Worm (Caenorhabditis elegans) whole organism, mixed stage, embryonic: ENCODE results near the gene fbxa-104.

ENCODE experiments used
- M03D4.4 ChIP-seq: sonication (generic microtip); optimal IDR thresholded peaks from 2 replicates; lab custom pipeline; 2017; ENCODE audit warnings: mild to moderate bottlenecking, missing genetic modification characterization, missing compliant biosample characterization
- blmp-1 ChIP-seq: fragments of 150-350 bp; optimal IDR thresholded peaks from 2 replicates; lab custom pipeline; 2014; ENCODE audit warnings: missing biosample characterization, missing genetic modification characterization
- ceh-39 ChIP-seq: fragments of 150-350 bp; optimal IDR thresholded peaks from 2 replicates; lab custom pipeline; 2014; ENCODE audit warnings: missing biosample characterization, missing genetic modification characterization
- ceh-83 ChIP-seq: fragments of 200-800 bp; sonication (Bioruptor generic); optimal IDR thresholded peaks from 2 replicates; lab custom pipeline; 2018; ENCODE audit warnings: mild to moderate bottlenecking, missing genetic modification characterization, missing compliant biosample characterization
- cnd-1 ChIP-seq: fragments of 200-800 bp; sonication (Bioruptor generic); optimal IDR thresholded peaks from 2 replicates; lab custom pipeline; 2018; ENCODE audit warnings: mild to moderate bottlenecking, missing genetic modification characterization, missing compliant biosample characterization
- elt-3 ChIP-seq: fragments of 150-350 bp; optimal IDR thresholded peaks from 2 replicates; lab custom pipeline; 2014; ENCODE audit warnings: missing biosample characterization, missing genetic modification characterization
- flh-1 ChIP-seq: fragments of 200-800 bp; sonication (Bioruptor generic); optimal IDR thresholded peaks from 2 replicates; lab custom pipeline; 2018; ENCODE audit warnings: mild to moderate bottlenecking, missing genetic modification characterization, moderate library complexity, missing compliant biosample characterization
- ham-2 ChIP-seq: fragments of 200-800 bp; sonication (Bioruptor generic); optimal IDR thresholded peaks from 2 replicates; lab custom pipeline; 2018; ENCODE audit warnings: mild to moderate bottlenecking, missing genetic modification characterization, missing compliant biosample characterization
- hlh-1 ChIP-seq: fragments of 150-350 bp; optimal IDR thresholded peaks from 2 replicates; lab custom pipeline; 2014; ENCODE audit warnings: missing biosample characterization, missing genetic modification reagents, missing genetic modification characterization
- lin-13 ChIP-seq: fragments of 150-350 bp; optimal IDR thresholded peaks from 2 replicates; lab custom pipeline; 2014; ENCODE audit warnings: missing biosample characterization, missing genetic modification characterization
- lin-32 ChIP-seq: fragments of 200-800 bp; sonication (Bioruptor generic); optimal IDR thresholded peaks from 2 replicates; lab custom pipeline; 2018; ENCODE audit warnings: mild to moderate bottlenecking, missing genetic modification characterization, missing compliant biosample characterization
- lsy-2 ChIP-seq: fragments of 150-350 bp; optimal IDR thresholded peaks from 2 replicates; lab custom pipeline; 2014; ENCODE audit warnings: missing biosample characterization, missing genetic modification characterization
- mab-5 ChIP-seq: fragments of 150-350 bp; optimal IDR thresholded peaks from 2 replicates; lab custom pipeline; 2014; ENCODE audit warnings: missing biosample characterization, missing genetic modification characterization
- nhr-12 ChIP-seq: fragments of 150-350 bp; optimal IDR thresholded peaks from 2 replicates; lab custom pipeline; 2014; ENCODE audit warnings: missing biosample characterization, missing genetic modification characterization
- nhr-2 ChIP-seq: fragments of 150-350 bp; optimal IDR thresholded peaks from 2 replicates; lab custom pipeline; 2014; ENCODE audit warnings: missing biosample characterization, missing genetic modification characterization
- nhr-237 ChIP-seq: fragments of 150-350 bp; optimal IDR thresholded peaks from 2 replicates; lab custom pipeline; 2014; ENCODE audit warnings: missing biosample characterization, missing genetic modification characterization
- nhr-28 ChIP-seq: fragments of 150-350 bp; optimal IDR thresholded peaks from 2 replicates; lab custom pipeline; 2014; ENCODE audit warnings: missing biosample characterization, missing genetic modification characterization
- pha-4 ChIP-seq: fragments of 150-350 bp; optimal IDR thresholded peaks from 2 replicates; lab custom pipeline; 2018; ENCODE audit warnings: missing biosample characterization, missing genetic modification reagents, missing genetic modification characterization
- sem-2 ChIP-seq: fragments of 200-800 bp; sonication (Bioruptor generic); optimal IDR thresholded peaks from 2 replicates; lab custom pipeline; 2018; ENCODE audit warnings: mild to moderate bottlenecking, missing genetic modification characterization, missing compliant biosample characterization
- snpc-4 ChIP-seq: fragments of 150-350 bp; optimal IDR thresholded peaks from 2 replicates; lab custom pipeline; 2014; ENCODE audit warnings: missing biosample characterization, missing genetic modification characterization
- sptf-1 ChIP-seq: sonication (generic microtip); optimal IDR thresholded peaks from 2 replicates; lab custom pipeline; 2017; ENCODE audit warnings: mild to moderate bottlenecking, missing genetic modification characterization, moderate library complexity, missing compliant biosample characterization
- tbx-8 ChIP-seq: fragments of 200-800 bp; sonication (Bioruptor generic); optimal IDR thresholded peaks from 2 replicates; lab custom pipeline; 2018; ENCODE audit warnings: mild to moderate bottlenecking, missing genetic modification characterization, moderate library complexity, missing compliant biosample characterization
- unc-120 ChIP-seq: sonication (generic microtip); optimal IDR thresholded peaks from 2 replicates; lab custom pipeline; 2017; ENCODE audit warnings: missing genetic modification characterization, missing compliant biosample characterization; ENCODE audit not compliant: poor library complexity, severe bottlenecking
- zip-8 ChIP-seq: fragments of 150-350 bp; optimal IDR thresholded peaks from 2 replicates; lab custom pipeline; 2014; ENCODE audit warnings: missing biosample characterization, missing genetic modification characterization
- ztf-11 ChIP-seq: fragments of 150-350 bp; optimal IDR thresholded peaks from 2 replicates; lab custom pipeline; 2014; ENCODE audit warnings: missing biosample characterization, missing genetic modification characterization

Gene fbxa-104

DNA sequence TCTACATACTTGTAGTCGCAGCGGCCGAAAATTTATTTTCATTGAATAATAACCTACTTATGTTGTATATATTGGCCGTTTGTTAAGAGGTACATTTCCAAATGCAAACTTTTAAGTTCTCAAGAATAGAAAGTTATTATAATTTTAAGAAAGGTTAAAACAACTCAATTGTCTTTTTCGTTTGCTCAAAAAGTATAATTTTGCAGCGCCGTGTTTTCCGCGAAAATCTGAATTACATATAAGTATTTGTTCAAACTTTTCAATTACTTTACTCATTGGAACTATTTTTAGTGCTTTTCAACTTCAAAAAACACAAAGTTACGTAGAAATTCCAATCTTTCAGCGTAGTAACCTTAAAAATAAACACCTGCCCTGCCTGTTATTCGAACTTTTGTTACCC, 22.0 kb upstream of the fbxa-104 start, which contains the start of gene srh-239:
srh-239 (plus strand) TSS at position 301 of the 400 bp plus-strand sequence.
- TF ChIP-seq elt-3 (tag; lab: Kevin White, UChicago) = no peak
- TF ChIP-seq nhr-12 = no peak

- TF ChIP-seq elt-3 (tag; lab: Kevin White, UChicago) (no peak), nhr-237 (no peak)
- TF ChIP-seq, all 35 proteins: peak for 0
Measured at ce11 chrV:15444615-15445014, 21.1 kb upstream of the fbxa-104 start, which contains the start of gene T26H5.9. Gene T26H5.9 (plus strand): TSS chrV:15444916.

DNA sequence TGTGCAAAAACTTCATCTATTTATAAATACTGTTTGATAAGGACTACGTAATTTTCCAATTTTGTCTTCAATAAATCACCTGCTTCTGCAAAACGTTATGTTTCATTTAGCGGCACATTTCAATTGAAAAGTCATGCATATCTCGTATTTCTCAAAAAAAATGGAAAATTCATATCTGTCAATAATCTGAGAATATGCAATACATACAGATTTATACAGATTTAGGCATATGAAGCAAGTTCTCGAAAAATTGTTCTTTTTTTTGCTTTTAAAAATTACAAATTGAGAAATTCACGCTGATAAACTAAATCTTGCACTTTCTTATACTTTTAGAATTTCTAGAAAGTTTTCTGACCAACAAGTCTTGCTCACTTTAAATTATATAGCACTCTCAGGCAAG, 20.7 kb upstream of the fbxa-104 start, which contains the start of gene T26H5.11:
T26H5.11 (minus strand) TSS at position 101 of the 400 bp plus-strand sequence.
- TF ChIP-seq M03D4.4 (tag; lab: Kevin White, UChicago) = no peak
- no peak for TF ChIP-seq blmp-1 (tag; lab: Kevin White, UChicago)
- TF ChIP-seq ceh-39 (tag; lab: Kevin White, UChicago) = no peak
- TF ChIP-seq mab-5 (tag; lab: Kevin White, UChicago) = no peak

- TF ChIP-seq sptf-1 (tag; lab: Kevin White, UChicago) = no peak
- TF ChIP-seq ceh-83 = no peak
- TF ChIP-seq sem-2 (GFP tag; lab: Kevin White, UChicago) = no peak
- no peak for TF ChIP-seq flh-1 (GFP tag; lab: Kevin White, UChicago)
- TF ChIP-seq tbx-8 (GFP tag; lab: Kevin White, UChicago) = no peak
- no peak for TF ChIP-seq ztf-11 (tag; lab: Kevin White, UChicago)
- no peak for TF ChIP-seq cnd-1 (tag; lab: Kevin White, UChicago)
- TF ChIP-seq snpc-4 = no peak
Measured at ce11 chrV:15443708-15444107, 20.2 kb upstream of the fbxa-104 start, which contains the start of gene T26H5.10. Gene T26H5.10 (minus strand): TSS chrV:15443808.

DNA sequence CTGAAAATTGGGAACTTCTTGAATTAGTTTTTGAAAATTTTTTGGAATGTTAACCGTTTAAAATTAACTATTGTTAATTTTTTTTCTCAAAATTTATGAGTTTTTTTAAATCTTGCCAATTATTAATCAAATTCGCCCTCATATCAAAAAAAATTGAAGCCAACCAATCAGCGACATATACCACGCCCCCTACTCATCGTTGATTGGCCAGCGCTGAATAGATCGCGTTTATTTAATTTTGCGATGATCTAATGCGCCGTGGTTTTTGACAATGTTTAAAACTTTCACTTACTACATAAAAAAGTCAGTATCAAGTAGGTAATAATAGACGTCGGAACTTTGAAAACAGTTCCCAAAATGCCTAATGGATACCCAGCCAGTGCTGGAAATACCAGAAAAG, 18.9 kb upstream of the fbxa-104 start:
- TF ChIP-seq lin-32 (GFP tag; lab: Kevin White, UChicago) (no peak), nhr-28 (tag; lab: Kevin White, UChicago) (no peak)

- TF ChIP-seq sptf-1 (tag; lab: Kevin White, UChicago) (no peak), tbx-8 (GFP tag; lab: Kevin White, UChicago) (no peak), nhr-28 (tag; lab: Kevin White, UChicago) (no peak), nhr-2 (tag; lab: Kevin White, UChicago) (no peak), zip-8 (tag; lab: Kevin White, UChicago) (no peak), pha-4 (no peak)
- TF ChIP-seq, all 35 proteins: peak for 0
Measured at ce11 chrV:15436133-15436532, 12.7 kb upstream of the fbxa-104 start.

DNA sequence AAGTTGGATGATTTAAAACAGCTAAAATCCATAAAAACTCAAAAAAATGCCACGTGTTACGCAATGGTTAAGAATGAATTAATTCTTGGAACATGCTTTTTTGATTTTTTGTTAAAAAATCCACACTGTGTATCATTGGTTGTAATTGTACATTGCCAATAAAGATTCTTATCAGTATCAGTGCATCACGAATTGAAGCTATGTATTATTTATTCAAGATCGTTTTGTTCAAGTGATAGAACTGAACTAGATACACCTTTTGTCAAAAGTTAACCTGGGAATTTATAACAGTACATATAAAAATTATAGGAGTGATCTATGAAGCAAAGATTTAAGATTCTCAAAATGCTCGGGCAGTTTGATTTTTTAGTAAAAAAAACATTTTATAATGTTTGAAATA, 11.2 kb upstream of the fbxa-104 start:
- TF ChIP-seq ham-2 (GFP tag; lab: Kevin White, UChicago) (no peak), unc-120 (no peak)

ce11 chrV:15432457-15432856, 9.0 kb upstream of the fbxa-104 start, which contains the start of gene T26H5.8:
Gene T26H5.8 (minus strand): TSS chrV:15432726.
- TF ChIP-seq hlh-1 (tag; lab: Kevin White, UChicago) = no peak
- no peak for TF ChIP-seq lsy-2 (tag; lab: Kevin White, UChicago)
- TF ChIP-seq unc-120 = no peak
- TF ChIP-seq lin-13 (tag; lab: Kevin White, UChicago) = no peak
- no peak for TF ChIP-seq ceh-83
